Fruit fly (Drosophila melanogaster) whole organism, embryonic: Measurements from ENCODE around the gene Gs2.

ENCODE experiments used
- ATbp ChIP-seq: fragments of 200-800 bp; sonication (Bioruptor generic); optimal IDR thresholded peaks from 2 replicates; lab custom pipeline; 2017; ENCODE audit warnings: missing biosample characterization, mild to moderate bottlenecking, missing genetic modification characterization, missing genetic modification reagents
- CG1024 ChIP-seq: fragments of 200-800 bp; sonication (Bioruptor generic); IDR thresholded peaks from 2 replicates; pipeline ENCODE4 v1.3.6; 2022; ENCODE audit warnings: missing biosample characterization, missing genetic modification characterization
- CG11247 ChIP-seq: fragments of 200-800 bp; sonication (Bioruptor generic); IDR thresholded peaks from 2 replicates; pipeline ENCODE4 v1.3.6; 2022; ENCODE audit warnings: missing biosample characterization, missing genetic modification characterization
- CG14014 ChIP-seq: fragments of 200-800 bp; sonication (Bioruptor generic); IDR thresholded peaks from 2 replicates; pipeline ENCODE4 v1.3.6; 2022; ENCODE audit warnings: missing biosample characterization, missing genetic modification characterization
- CG15696 ChIP-seq: fragments of 200-800 bp; sonication (Bioruptor generic); optimal IDR thresholded peaks from 2 replicates; lab custom pipeline; 2019; ENCODE audit warnings: missing biosample characterization, mild to moderate bottlenecking, missing genetic modification characterization, moderate library complexity
- NK7.1 ChIP-seq: fragments of 200-800 bp; sonication (Bioruptor generic); optimal IDR thresholded peaks from 3 replicates; lab custom pipeline; 2016; ENCODE audit warnings: missing biosample characterization, missing genetic modification characterization
- ash1 ChIP-seq: fragments of 200-800 bp; sonication (Bioruptor generic); optimal IDR thresholded peaks from 2 replicates; lab custom pipeline; 2018; ENCODE audit warnings: missing biosample characterization, mild to moderate bottlenecking, missing genetic modification characterization
- chm ChIP-seq: fragments of 200-800 bp; sonication (Bioruptor generic); IDR thresholded peaks from 2 replicates; pipeline ENCODE4 v1.3.6; 2022; ENCODE audit warnings: missing biosample characterization, missing genetic modification characterization
- ewg ChIP-seq: fragments of 200-800 bp; sonication (Bioruptor generic); optimal IDR thresholded peaks from 3 replicates; lab custom pipeline; 2017; ENCODE audit warnings: mild to moderate bottlenecking, missing biosample characterization, missing genetic modification reagents, missing genetic modification characterization
- ttk ChIP-seq: fragments of 200-800 bp; sonication (Bioruptor generic); IDR thresholded peaks from 2 replicates; pipeline ENCODE4 v2.1.2; 2022; ENCODE audit warnings: missing biosample characterization, missing genetic modification characterization

- TF ChIP-seq CG14014 (no peak), CG11247 (GFP tag; lab: Robert Waterston, UW) (no peak), ash1 (GFP tag; lab: Kevin White, UChicago) (no peak), chm (no peak), ttk (GFP tag; lab: Robert Waterston, UW) (no peak), CG15696 (tag; lab: Kevin White, UChicago) (no peak), NK7.1 (GFP tag; lab: Kevin White, UChicago) (no peak), ATbp (GFP tag; lab: Kevin White, UChicago) (no peak), CG1024 (GFP tag; lab: Robert Waterston, UW) (no peak), ewg (GFP tag; lab: Kevin White, UChicago) (no peak)
Observed at dm6 chrX:11451630-11452029, 29.0 kb downstream of the Gs2 start.
